Fruit fly (Drosophila melanogaster) Kc167 (cell line): ENCODE results near the gene slow.

Experiments used
- Myc ChIP-seq: fragments of >200 bp; optimal IDR thresholded peaks from 2 replicates; lab custom pipeline; 2017; ENCODE audit warnings: missing external identifiers
- Sin3A ChIP-seq: fragments of >200 bp; optimal IDR thresholded peaks from 2 replicates; lab custom pipeline; 2018; ENCODE audit warnings: missing external identifiers
- h ChIP-seq: fragments of >200 bp; optimal IDR thresholded peaks from 3 replicates; lab custom pipeline; 2018; ENCODE audit warnings: missing external identifiers
- insv ChIP-seq: fragments of >200 bp; optimal IDR thresholded peaks from 3 replicates; lab custom pipeline; 2018; ENCODE audit warnings: missing external identifiers
- psq ChIP-seq: fragments of >200 bp; optimal IDR thresholded peaks from 2 replicates; lab custom pipeline; 2017; ENCODE audit warnings: missing external identifiers
- ttk ChIP-seq: sonication (Bioruptor generic); optimal IDR thresholded peaks from 2 replicates; lab custom pipeline; 2017; ENCODE audit warnings: missing external identifiers

The slow gene

dm6 chr3L:4356986-4357385, 27.3 kb upstream of the slow start:
- TF ChIP-seq Myc (no peak), ttk (lab: Kevin White, UChicago) (no peak), Sin3A (lab: Kevin White, UChicago) (no peak), insv (lab: Kevin White, UChicago) (no peak), h (lab: Kevin White, UChicago) (no peak), psq (no peak)

DNA sequence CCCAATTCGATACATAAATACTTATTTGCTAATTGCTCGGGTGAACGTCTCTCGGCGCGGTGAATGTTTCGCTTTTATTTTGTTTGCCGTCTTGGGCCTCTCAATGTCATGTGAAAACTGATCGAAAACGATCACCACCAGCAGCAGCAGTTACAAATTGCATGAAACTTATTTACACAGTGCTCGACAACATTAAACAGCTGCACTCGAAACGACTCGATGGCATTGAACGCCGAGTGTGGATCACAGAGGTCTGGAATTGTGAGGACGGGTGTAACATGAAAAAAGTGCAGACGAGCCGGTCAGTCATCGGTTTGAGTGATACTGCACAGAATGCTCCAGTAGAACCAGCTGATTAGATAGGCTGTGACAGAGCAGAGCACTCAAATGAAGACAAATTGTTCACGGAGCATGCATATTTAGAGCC, 26.5 kb upstream of the slow start:
- TF ChIP-seq ttk (lab: Kevin White, UChicago) (no peak), psq (no peak), h (lab: Kevin White, UChicago) (no peak), insv (lab: Kevin White, UChicago) (no peak), Sin3A (lab: Kevin White, UChicago) (no peak), Myc (no peak)

dm6 chr3L:4359688-4360375, 24.4 kb upstream of the slow start:
- TF ChIP-seq h (lab: Kevin White, UChicago) (no peak), Sin3A (lab: Kevin White, UChicago) (no peak), ttk (lab: Kevin White, UChicago) (no peak), Myc (no peak), insv (lab: Kevin White, UChicago) (no peak), psq (no peak)

dm6 chr3L:4360376-4360703, 23.9 kb upstream of the slow start:
- TF ChIP-seq insv (lab: Kevin White, UChicago) (no peak), h (lab: Kevin White, UChicago) (no peak), ttk (lab: Kevin White, UChicago) (no peak), Sin3A (lab: Kevin White, UChicago) (no peak), Myc (no peak), psq (no peak)

dm6 chr3L:4362937-4363336, 21.3 kb upstream of the slow start:
- TF ChIP-seq Myc, result no peak
- no peak for TF ChIP-seq Sin3A (lab: Kevin White, UChicago)
- TF ChIP-seq ttk (lab: Kevin White, UChicago), result no peak
- TF ChIP-seq psq, result no peak
- TF ChIP-seq h (lab: Kevin White, UChicago), result no peak
- no peak for TF ChIP-seq insv (lab: Kevin White, UChicago)

- TF ChIP-seq Myc (no peak), h (lab: Kevin White, UChicago) (no peak), Sin3A (lab: Kevin White, UChicago) (no peak), insv (lab: Kevin White, UChicago) (no peak), ttk (lab: Kevin White, UChicago) (no peak), psq (no peak)
These were observed 20.8 kb upstream of the slow start for dm6 chr3L:4363484-4363883.

- TF ChIP-seq h (lab: Kevin White, UChicago), result no peak
- TF ChIP-seq Sin3A (lab: Kevin White, UChicago), result no peak
- no peak for TF ChIP-seq ttk (lab: Kevin White, UChicago)
- TF ChIP-seq psq, result no peak
- no peak for TF ChIP-seq Myc
- no peak for TF ChIP-seq insv (lab: Kevin White, UChicago)
These were observed 20.1 kb upstream of the slow start, which contains the start of the genes Cip4 and mRpS6 for dm6 chr3L:4363887-4364794. TSS of gene Cip4 (minus strand) at chr3L:4364102. TSS of gene mRpS6 (plus strand) at chr3L:4364550.

dm6 chr3L:4365197-4365596, 19.0 kb upstream of the slow start, which contains the start of gene CG33514:
TSS of gene CG33514 (plus strand) at chr3L:4365434.
- TF ChIP-seq h (lab: Kevin White, UChicago), result no peak
- no peak for TF ChIP-seq ttk (lab: Kevin White, UChicago)
- TF ChIP-seq Sin3A (lab: Kevin White, UChicago), result no peak
- no peak for TF ChIP-seq insv (lab: Kevin White, UChicago)
- no peak for TF ChIP-seq psq
- no peak for TF ChIP-seq Myc

DNA sequence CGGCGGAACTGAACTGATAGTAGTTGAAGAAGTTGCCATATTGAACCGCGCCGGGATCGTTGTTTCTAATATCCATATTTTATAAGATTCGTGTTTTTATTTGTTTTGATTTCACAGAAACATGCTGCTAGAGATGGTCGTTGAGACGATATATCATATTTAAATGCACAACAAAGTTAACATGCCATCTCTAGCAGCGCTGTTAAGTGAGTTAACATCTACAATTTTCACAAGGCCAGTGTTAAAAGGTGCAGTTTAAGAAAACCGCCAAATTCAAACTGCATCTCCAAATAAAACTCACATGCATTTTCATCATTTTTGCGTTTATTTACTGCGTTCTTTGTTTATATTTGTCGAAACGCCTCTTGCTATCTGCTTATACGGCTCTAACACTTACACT, 16.9 kb upstream of the slow start, which contains the start of gene CG11342:
CG11342 (minus strand) TSS at position 120 of the 400 bp plus-strand sequence.
- no peak for TF ChIP-seq Sin3A (lab: Kevin White, UChicago)
- no peak for TF ChIP-seq Myc
- no peak for TF ChIP-seq psq
- TF ChIP-seq h (lab: Kevin White, UChicago), result no peak
- no peak for TF ChIP-seq ttk (lab: Kevin White, UChicago)
- no peak for TF ChIP-seq insv (lab: Kevin White, UChicago)

DNA sequence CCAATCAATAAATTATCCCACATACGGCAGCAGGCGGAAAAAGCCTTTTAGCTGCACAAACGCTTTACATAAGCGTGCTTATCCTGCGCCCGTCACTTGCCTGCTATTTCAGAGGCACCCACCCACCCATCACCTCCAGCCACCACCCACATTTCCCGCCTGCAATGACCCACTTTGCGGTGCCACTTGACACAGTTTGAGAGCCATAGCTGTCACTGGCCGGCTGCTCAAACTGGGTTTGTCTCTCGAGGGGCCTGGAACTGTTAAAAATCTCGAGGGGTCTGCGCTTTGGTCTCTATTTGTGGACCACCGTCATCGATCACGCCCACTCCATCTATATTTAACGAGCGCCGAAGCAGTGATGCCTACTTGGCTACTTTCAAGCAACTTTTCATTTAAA, 12.3 kb upstream of the slow start:
- TF ChIP-seq Sin3A (lab: Kevin White, UChicago) (no peak), Myc (no peak)

DNA sequence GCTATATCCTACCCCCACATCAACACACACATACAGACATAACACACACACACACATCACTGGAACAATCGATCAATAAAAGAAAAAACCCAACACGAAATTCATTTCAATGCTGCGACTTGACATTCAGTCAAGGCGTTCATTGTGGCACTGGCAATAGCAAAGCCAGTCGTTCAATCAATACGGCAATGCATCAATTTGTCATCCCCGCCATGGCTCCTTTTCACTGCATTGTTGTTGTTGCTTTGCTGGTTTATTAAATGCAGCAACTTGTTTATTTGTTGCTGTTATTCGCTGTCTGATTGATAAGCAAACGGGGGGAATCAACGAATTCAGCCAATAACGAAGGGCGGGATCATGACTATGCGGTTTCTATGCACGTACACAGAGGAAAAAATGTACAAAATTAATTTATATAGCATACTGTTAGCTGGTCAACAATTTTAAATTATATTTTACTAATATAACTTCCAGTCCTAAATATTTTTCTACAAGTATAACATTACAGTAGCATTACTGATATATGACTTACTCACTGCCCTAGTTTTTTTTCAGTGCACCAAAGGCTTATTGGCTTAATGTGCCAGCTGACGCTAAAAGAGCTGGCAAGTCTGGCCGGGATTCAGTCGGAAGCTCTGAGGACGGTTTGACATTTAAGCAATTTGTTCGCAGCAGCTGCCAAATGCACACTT, 8.4 kb upstream of the slow start:
- TF ChIP-seq Myc (no peak), psq (no peak), ttk (lab: Kevin White, UChicago) (no peak), insv (lab: Kevin White, UChicago) (no peak), Sin3A (lab: Kevin White, UChicago) (no peak), h (lab: Kevin White, UChicago) (no peak)
